Worm (Caenorhabditis elegans) whole organism, early embryonic: ENCODE data around the gene F54B8.1.
"Not testable (repeated sequence)": the region's sequence is repeated elsewhere in the genome, so short reads cannot be mapped to it uniquely, and the experiment has no call there.

ENCODE experiments used
- B0310.2 ChIP-seq: sonication (generic microtip); optimal IDR thresholded peaks from 2 replicates; lab custom pipeline; 2016; ENCODE audit warnings: mild to moderate bottlenecking, missing genetic modification characterization, missing compliant biosample characterization
- F13C5.2 ChIP-seq: sonication (generic microtip); optimal IDR thresholded peaks from 2 replicates; lab custom pipeline; 2017; ENCODE audit warnings: mild to moderate bottlenecking, missing genetic modification characterization, inconsistent platforms, missing compliant biosample characterization
- aly-1 ChIP-seq: sonication (generic microtip); optimal IDR thresholded peaks from 2 replicates; lab custom pipeline; 2016; ENCODE audit warnings: missing genetic modification characterization, missing compliant biosample characterization
- ama-1 ChIP-seq: fragments of 150-350 bp; optimal IDR thresholded peaks from 2 replicates; lab custom pipeline; 2014
- ceh-13 ChIP-seq: fragments of 200-800 bp; sonication (Bioruptor generic); optimal IDR thresholded peaks from 2 replicates; lab custom pipeline; 2018; ENCODE audit warnings: mild to moderate bottlenecking, missing genetic modification characterization, missing compliant biosample characterization
- ceh-36 ChIP-seq: sonication (generic microtip); optimal IDR thresholded peaks from 2 replicates; lab custom pipeline; 2016; ENCODE audit warnings: missing genetic modification characterization, inconsistent platforms, missing compliant biosample characterization
- ets-7 ChIP-seq: sonication (generic microtip); optimal IDR thresholded peaks from 2 replicates; lab custom pipeline; 2016; ENCODE audit warnings: missing genotype, missing genetic modification characterization, missing compliant biosample characterization
- flt-1 ChIP-seq: fragments of 200-800 bp; sonication (Bioruptor generic); IDR thresholded peaks from 2 replicates; pipeline ENCODE4 v1.3.6; 2022; ENCODE audit warnings: missing genetic modification characterization, missing compliant biosample characterization
- hmbx-1 ChIP-seq: sonication (generic microtip); optimal IDR thresholded peaks from 2 replicates; lab custom pipeline; 2016; ENCODE audit warnings: mild to moderate bottlenecking, missing genetic modification characterization, missing compliant biosample characterization
- hmg-4 ChIP-seq: fragments of 200-800 bp; sonication (Bioruptor generic); optimal IDR thresholded peaks from 2 replicates; lab custom pipeline; 2018; ENCODE audit warnings: mild to moderate bottlenecking, missing genetic modification characterization, missing compliant biosample characterization
- hnd-1 ChIP-seq: sonication (generic microtip); optimal IDR thresholded peaks from 2 replicates; lab custom pipeline; 2016; ENCODE audit warnings: missing genetic modification characterization, missing compliant biosample characterization
- scrt-1 ChIP-seq: fragments of 200-800 bp; sonication (Bioruptor generic); IDR thresholded peaks from 2 replicates; pipeline ENCODE4 v1.3.6; 2022; ENCODE audit warnings: missing genetic modification characterization, missing compliant biosample characterization
- sea-1 ChIP-seq: fragments of 200-800 bp; sonication (Bioruptor generic); conservative IDR thresholded peaks from 2 replicates; pipeline ENCODE4 v1.3.6; 2022; ENCODE audit warnings: missing genetic modification characterization, missing compliant biosample characterization
- tbx-11 ChIP-seq: fragments of 200-800 bp; sonication (Bioruptor generic); IDR thresholded peaks from 2 replicates; pipeline ENCODE4 v1.3.6; 2022; ENCODE audit warnings: missing genetic modification characterization, missing compliant biosample characterization
- tbx-37 ChIP-seq: fragments of 200-800 bp; sonication (Bioruptor generic); conservative IDR thresholded peaks from 2 replicates; pipeline ENCODE4 v1.3.6; 2022; ENCODE audit warnings: missing genetic modification reagents, missing genetic modification characterization, missing compliant biosample characterization
- tra-4 ChIP-seq: sonication (generic microtip); optimal IDR thresholded peaks from 2 replicates; lab custom pipeline; 2017; ENCODE audit warnings: missing genetic modification characterization, missing compliant biosample characterization

F54B8.1 gene

ce11 chrV:15802623-15803022 lies 7.9 kb upstream of the F54B8.1 start, which contains the start of gene T26E4.9:
TSS of gene T26E4.9 (minus strand) at chrV:15802723.
- not testable (repeated sequence) for TF ChIP-seq hnd-1 (tag; lab: Kevin White, UChicago); aly-1 (tag; lab: Kevin White, UChicago); tbx-11

- TF ChIP-seq B0310.2 (tag; lab: Kevin White, UChicago); F13C5.2 (tag; lab: Kevin White, UChicago); hmbx-1: not testable (repeated sequence)
These were observed 7.5 kb upstream of the F54B8.1 start, which contains the start of gene srd-27 for ce11 chrV:15803079-15803478. TSS of gene srd-27 (plus strand) at chrV:15803379.

- TF ChIP-seq ceh-36 (tag; lab: Kevin White, UChicago); ceh-13 (GFP tag; lab: Kevin White, UChicago); B0310.2 (tag; lab: Kevin White, UChicago): not testable (repeated sequence)
These were observed 6.8 kb upstream of the F54B8.1 start, which contains the start of gene T26E4.18 for ce11 chrV:15803748-15804147. TSS of gene T26E4.18 (minus strand) at chrV:15803848.

- TF ChIP-seq tbx-37 (GFP tag; lab: Robert Waterston, UW); ceh-13 (GFP tag; lab: Kevin White, UChicago); hmg-4 (GFP tag; lab: Kevin White, UChicago): not testable (repeated sequence)
These were observed 3.1 kb upstream of the F54B8.1 start, which contains the start of gene srsx-38 for ce11 chrV:15807420-15807819. TSS of gene srsx-38 (minus strand) at chrV:15807520.

- no peak for TF ChIP-seq tbx-11
- TF ChIP-seq F13C5.2 (tag; lab: Kevin White, UChicago): no peak
- no peak for TF ChIP-seq ets-7 (tag; lab: Kevin White, UChicago)
- TF ChIP-seq B0310.2 (tag; lab: Kevin White, UChicago): no peak
- no peak for TF ChIP-seq ceh-36 (tag; lab: Kevin White, UChicago)
- TF ChIP-seq sea-1: no peak
- TF ChIP-seq hnd-1 (tag; lab: Kevin White, UChicago): no peak
- no peak for TF ChIP-seq flt-1 (GFP tag; lab: Robert Waterston, UW)
These were observed 1.0 kb upstream of the F54B8.1 start, which contains the start of gene srsx-36 for ce11 chrV:15809543-15809942. TSS of gene srsx-36 (minus strand) at chrV:15809643.

ce11 chrV:15811982-15812381 lies 1.4 kb downstream of the F54B8.1 start, which contains the start of gene nhr-282:
TSS of gene nhr-282 (plus strand) at chrV:15812282.
- TF ChIP-seq tbx-37 (GFP tag; lab: Robert Waterston, UW); ceh-13 (GFP tag; lab: Kevin White, UChicago); scrt-1 (GFP tag; lab: Robert Waterston, UW): not testable (repeated sequence)

ce11 chrV:15815962-15816432 lies 5.5 kb downstream of the F54B8.1 start, which contains the start of the genes fbxa-69 and F54B8.4:
TSS of gene fbxa-69 (minus strand) at chrV:15815971.
TSS of gene F54B8.4 (plus strand) at chrV:15816382.
- no peak for TF ChIP-seq hnd-1 (tag; lab: Kevin White, UChicago)
- TF ChIP-seq tbx-37 (GFP tag; lab: Robert Waterston, UW): no peak
- no peak for TF ChIP-seq hmg-4 (GFP tag; lab: Kevin White, UChicago)
- no peak for TF ChIP-seq ama-1
- TF ChIP-seq ceh-13 (GFP tag; lab: Kevin White, UChicago): no peak
- no peak for TF ChIP-seq ets-7 (tag; lab: Kevin White, UChicago)
- no peak for TF ChIP-seq tbx-11

- no peak for TF ChIP-seq hmg-4 (GFP tag; lab: Kevin White, UChicago)
- no peak for TF ChIP-seq hmbx-1
- TF ChIP-seq ama-1: no peak
- no peak for TF ChIP-seq ets-7 (tag; lab: Kevin White, UChicago)
- TF ChIP-seq scrt-1 (GFP tag; lab: Robert Waterston, UW): no peak
- no peak for TF ChIP-seq hnd-1 (tag; lab: Kevin White, UChicago)
- no peak for TF ChIP-seq tbx-11
- no peak for TF ChIP-seq aly-1 (tag; lab: Kevin White, UChicago)
- TF ChIP-seq B0310.2 (tag; lab: Kevin White, UChicago): no peak
- TF ChIP-seq ceh-13 (GFP tag; lab: Kevin White, UChicago): no peak
- TF ChIP-seq ceh-36 (tag; lab: Kevin White, UChicago): no peak
These were observed 7.2 kb downstream of the F54B8.1 start, which contains the start of gene abf-3 for ce11 chrV:15817746-15818145. TSS of gene abf-3 (minus strand) at chrV:15817846.

ce11 chrV:15819983-15820382 lies 9.4 kb downstream of the F54B8.1 start, which contains the start of gene srbc-48:
TSS of gene srbc-48 (plus strand) at chrV:15820283.
- TF ChIP-seq aly-1 (tag; lab: Kevin White, UChicago) (no peak), ceh-13 (GFP tag; lab: Kevin White, UChicago) (no peak), hnd-1 (tag; lab: Kevin White, UChicago) (no peak), ceh-36 (tag; lab: Kevin White, UChicago) (no peak), flt-1 (GFP tag; lab: Robert Waterston, UW) (no peak), hmg-4 (GFP tag; lab: Kevin White, UChicago) (no peak), tbx-37 (GFP tag; lab: Robert Waterston, UW) (no peak), F13C5.2 (tag; lab: Kevin White, UChicago) (no peak), ama-1 (no peak), tra-4 (tag; lab: Kevin White, UChicago) (no peak)
